Worm (Caenorhabditis elegans): ENCODE measurements around the gene F59E12.6.

DNA sequence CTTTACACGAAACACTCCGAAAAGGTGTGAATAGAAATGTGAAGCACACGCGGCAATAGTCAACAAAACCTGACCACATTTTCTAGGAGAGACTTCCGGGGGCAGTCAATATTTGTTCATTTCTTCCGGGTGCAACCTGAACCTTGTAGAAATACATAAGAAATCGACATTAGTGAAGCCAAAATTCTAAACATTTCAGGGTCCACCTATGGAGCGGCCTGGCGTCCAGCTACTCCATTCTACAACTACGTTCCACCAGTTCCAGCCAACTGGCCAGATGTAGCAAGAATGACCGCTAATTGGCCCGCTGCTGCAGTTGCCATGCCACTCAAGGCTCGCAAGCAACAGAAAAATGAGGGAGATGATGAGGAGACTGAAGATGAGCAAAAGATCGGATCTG lies 51.5 kb downstream of the F59E12.6 start:
- TF ChIP-seq nhr-237 (tag; optimal IDR thresholded peaks at IDR 0.05) (no peak), lsy-2 (tag; optimal IDR thresholded peaks at IDR 0.05) (no peak), unc-120 (tag; optimal IDR thresholded peaks at IDR 0.05; ENCODE audit: poor library complexity, severe bottlenecking) (no peak), nhr-12 (tag; optimal IDR thresholded peaks at IDR 0.05) (no peak), ces-1 (GFP tag; optimal IDR thresholded peaks at IDR 0.05) (no peak), unc-39 (tag; optimal IDR thresholded peaks at IDR 0.05) (no peak), elt-3 (tag; optimal IDR thresholded peaks at IDR 0.05) (no peak), bed-3 (GFP tag; optimal IDR thresholded peaks at IDR 0.05) (no peak), nhr-76 (tag; optimal IDR thresholded peaks at IDR 0.05) (no peak)

All from whole organism, mixed stage, embryonic.